Fruit fly (Drosophila melanogaster): ENCODE results near the gene Qsox4.
A peak's percentile ranks its signal among the peaks of the same experiment; 100 is the strongest.

The Qsox4 gene

dm6 chr3R:23729632-23730471 lies 27.3 kb downstream of the Qsox4 start (continued):
- TF ChIP-seq chif (GFP tag; optimal IDR thresholded peaks at IDR 0.05) (no peak), CG6854 (GFP tag; optimal IDR thresholded peaks at IDR 0.05) (peak; percentile 42), nerfin-2 (GFP tag; IDR thresholded peaks at IDR 0.05; ENCODE audit: partially characterized antibody) (peak; percentile 66), CG7357 (GFP tag; IDR thresholded peaks at IDR 0.05) (no peak), bcd (GFP tag; optimal IDR thresholded peaks at IDR 0.05) (no peak), Hmx (GFP tag; optimal IDR thresholded peaks at IDR 0.05) (no peak), tio (GFP tag; optimal IDR thresholded peaks at IDR 0.05) (no peak), ems (GFP tag; optimal IDR thresholded peaks at IDR 0.05) (no peak), oc (tag; optimal IDR thresholded peaks at IDR 0.05) (no peak), gcm2 (GFP tag; optimal IDR thresholded peaks at IDR 0.05) (no peak), gt (GFP tag; IDR thresholded peaks at IDR 0.05) (no peak), Sry-δ (GFP tag; optimal IDR thresholded peaks at IDR 0.05) (no peak), Fer3 (tag; optimal IDR thresholded peaks at IDR 0.05) (no peak), seq (GFP tag; IDR thresholded peaks at IDR 0.05) (no peak), CG6654 (GFP tag; optimal IDR thresholded peaks at IDR 0.05) (no peak), CG6689 (GFP tag; IDR thresholded peaks at IDR 0.05) (no peak), CG2202 (tag; optimal IDR thresholded peaks at IDR 0.05) (peak; percentile 21), CG2129 (GFP tag; IDR thresholded peaks at IDR 0.05; ENCODE audit: partially characterized antibody) (no peak), dmrt99B (tag; optimal IDR thresholded peaks at IDR 0.05) (peak; percentile 19), Camta (GFP tag; optimal IDR thresholded peaks at IDR 0.05) (no peak), CG14050 (GFP tag; IDR thresholded peaks at IDR 0.05) (no peak), sd (tag; optimal IDR thresholded peaks at IDR 0.05) (peak; percentile 92), CG14860 (GFP tag; IDR thresholded peaks at IDR 0.05; ENCODE audit: partially characterized antibody) (peak; percentile 63; the same call in 2 of the 3 replicates), NfI (GFP tag; optimal IDR thresholded peaks at IDR 0.05) (no peak), tna (GFP tag; IDR thresholded peaks at IDR 0.05; ENCODE audit: partially characterized antibody) (peak; percentile 81), CG14014 (GFP tag; IDR thresholded peaks at IDR 0.05) (no peak), ci (GFP tag; IDR thresholded peaks at IDR 0.05) (peak; percentile 63; the same call in 2 of the 3 replicates), CG1603 (tag; optimal IDR thresholded peaks at IDR 0.05) (no peak), Kr (GFP tag; optimal IDR thresholded peaks at IDR 0.05) (no peak), Ada2b (GFP tag; IDR thresholded peaks at IDR 0.05) (no peak), org-1 (GFP tag; optimal IDR thresholded peaks at IDR 0.05) (no peak), CG2889 (GFP tag; IDR thresholded peaks at IDR 0.05) (no peak), CG15073 (GFP tag; optimal IDR thresholded peaks at IDR 0.05) (no peak), knrl (GFP tag; IDR thresholded peaks at IDR 0.05; ENCODE audit: partially characterized antibody) (peak; percentile 57), D19B (GFP tag; optimal IDR thresholded peaks at IDR 0.05) (no peak), Rx (GFP tag; IDR thresholded peaks at IDR 0.05) (no peak), hb (GFP tag; IDR thresholded peaks at IDR 0.05; ENCODE audit: partially characterized antibody) (peak; percentile 53; the same call in 1 of the 3 replicates), sima (GFP tag; optimal IDR thresholded peaks at IDR 0.05) (no peak), trem (tag; optimal IDR thresholded peaks at IDR 0.05) (no peak), croc (GFP tag; conservative IDR thresholded peaks at IDR 0.05) (no peak), CG18599 (GFP tag; optimal IDR thresholded peaks at IDR 0.05) (peak; percentile 30), pum (GFP tag; optimal IDR thresholded peaks at IDR 0.05) (no peak), Hr78 (GFP tag; optimal IDR thresholded peaks at IDR 0.05) (peak in 1 of 2 experiments; percentile 30), CG18262 (tag; optimal IDR thresholded peaks at IDR 0.05) (no peak), ewg (GFP tag; optimal IDR thresholded peaks at IDR 0.05) (no peak), ap (GFP tag; IDR thresholded peaks at IDR 0.05) (no peak), CG4820 (GFP tag; optimal IDR thresholded peaks at IDR 0.05) (no peak), CG7987 (GFP tag; optimal IDR thresholded peaks at IDR 0.05) (peak; percentile 19), CTCF (GFP tag; optimal IDR thresholded peaks at IDR 0.05) (no peak)

Data from whole organism, embryonic.